Fruit fly (Drosophila melanogaster) ovary, adult (tissue): ENCODE results near the gene Strip.
A peak's percentile ranks its signal among the peaks of the same experiment; 100 is the strongest.

Experiments
- CG17801 ChIP-seq: fragments of 200-800 bp; optimal IDR thresholded peaks from 2 replicates; lab custom pipeline; 2019; ENCODE audit warnings: missing biosample characterization, mild to moderate bottlenecking, missing genetic modification characterization, moderate library complexity; ENCODE audit not compliant: partially characterized antibody

Strip gene

DNA sequence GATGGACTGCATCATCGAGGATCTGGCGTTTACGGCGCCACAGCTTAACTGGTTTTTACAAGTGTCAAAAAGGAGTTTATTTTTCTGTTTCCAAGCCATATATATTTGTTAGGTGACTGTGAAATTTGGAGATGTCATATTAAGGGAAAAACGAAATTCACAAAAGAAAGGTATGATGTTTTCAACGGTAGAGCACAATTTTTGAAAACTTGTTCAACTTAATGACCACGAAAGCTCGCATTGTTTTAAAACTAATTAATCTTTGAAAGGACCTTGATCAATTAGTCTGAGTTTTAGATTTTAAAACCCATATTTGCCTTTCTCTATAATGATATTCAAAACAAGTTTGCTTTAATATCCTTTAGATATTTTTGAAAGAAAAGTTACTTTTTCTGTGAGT is at the start of gene Strip:
TSS of gene Strip (minus strand) at position 101 of the 400 bp plus-strand sequence.
- no peak for TF ChIP-seq CG17801 (GFP tag; lab: Kevin White, UChicago)

DNA sequence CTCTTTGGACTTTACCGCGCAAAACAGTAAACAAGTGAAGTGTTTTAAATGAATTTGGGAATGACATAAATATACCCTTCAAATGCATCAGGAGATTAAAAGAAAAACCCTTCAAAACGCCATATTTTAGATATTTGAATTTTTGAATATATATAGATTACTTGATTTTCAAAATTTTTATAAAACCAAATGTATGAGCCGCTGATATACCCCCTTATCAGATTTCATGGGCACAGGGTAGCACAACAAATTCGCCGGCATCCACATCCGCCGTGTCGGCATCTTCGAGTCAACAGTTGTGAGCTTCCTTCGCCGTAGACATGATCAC is 49.3 kb upstream of the Strip start, which contains the start of gene Ids:
TSS of gene Ids (plus strand) at position 304 of the 328 bp plus-strand sequence.
- peak; percentile 59 for TF ChIP-seq CG17801 (GFP tag; lab: Kevin White, UChicago)

DNA sequence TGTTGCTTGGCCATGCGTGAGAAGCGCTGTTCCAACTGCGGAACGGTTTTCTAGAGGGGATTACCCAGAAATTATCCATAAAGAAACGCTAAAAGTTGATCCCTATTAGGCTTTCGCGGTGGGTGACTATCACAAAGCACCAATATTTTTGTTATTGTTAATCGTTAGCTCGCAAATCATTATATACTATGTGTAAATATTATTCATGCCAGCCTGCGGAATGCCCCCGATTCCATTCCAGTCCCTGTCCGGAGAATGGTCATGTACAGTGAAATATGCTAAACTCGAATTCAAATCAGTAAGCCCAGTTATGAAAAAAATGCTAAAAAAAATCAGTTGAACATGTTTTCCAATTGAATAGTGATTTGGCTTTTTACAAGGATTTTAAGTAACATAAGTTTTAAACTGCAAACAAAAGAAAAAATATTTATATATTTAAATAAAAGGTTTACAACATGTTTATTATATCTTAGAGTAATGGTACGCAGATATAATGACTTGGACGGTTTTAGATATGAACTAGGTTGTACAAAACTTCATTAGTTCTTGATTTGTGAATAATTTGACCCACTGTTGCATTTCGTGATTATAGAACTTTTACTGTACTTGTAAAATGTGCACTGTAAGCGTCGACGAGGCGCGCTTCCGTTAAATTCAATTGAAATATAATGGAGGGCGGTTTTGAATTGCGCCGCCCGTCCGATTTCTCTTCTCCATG is 48.7 kb upstream of the Strip start:
- no peak for TF ChIP-seq CG17801 (GFP tag; lab: Kevin White, UChicago)

DNA sequence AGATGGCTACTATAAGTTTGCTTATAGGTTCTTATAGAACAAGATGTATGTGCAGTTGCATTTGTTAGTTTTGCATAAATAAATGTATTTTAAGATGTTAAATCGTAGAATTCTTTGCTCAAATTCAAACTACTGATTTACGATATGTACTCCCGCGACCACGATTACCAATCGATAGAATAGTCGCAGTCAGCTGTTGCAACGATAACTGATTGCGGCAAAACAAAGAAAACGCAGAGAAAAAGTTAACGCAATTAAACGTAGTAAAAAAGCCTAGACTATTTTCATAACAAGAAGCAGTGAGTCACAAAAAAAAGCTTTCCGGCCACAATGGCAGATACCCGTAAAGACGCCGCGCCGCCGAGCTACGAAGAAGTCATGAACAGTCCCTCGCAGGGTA is 47.9 kb upstream of the Strip start, which contains the start of gene CG12012:
TSS of gene CG12012 (plus strand) at position 207 of the 400 bp plus-strand sequence.
- peak; percentile 64 for TF ChIP-seq CG17801 (GFP tag; lab: Kevin White, UChicago)

DNA sequence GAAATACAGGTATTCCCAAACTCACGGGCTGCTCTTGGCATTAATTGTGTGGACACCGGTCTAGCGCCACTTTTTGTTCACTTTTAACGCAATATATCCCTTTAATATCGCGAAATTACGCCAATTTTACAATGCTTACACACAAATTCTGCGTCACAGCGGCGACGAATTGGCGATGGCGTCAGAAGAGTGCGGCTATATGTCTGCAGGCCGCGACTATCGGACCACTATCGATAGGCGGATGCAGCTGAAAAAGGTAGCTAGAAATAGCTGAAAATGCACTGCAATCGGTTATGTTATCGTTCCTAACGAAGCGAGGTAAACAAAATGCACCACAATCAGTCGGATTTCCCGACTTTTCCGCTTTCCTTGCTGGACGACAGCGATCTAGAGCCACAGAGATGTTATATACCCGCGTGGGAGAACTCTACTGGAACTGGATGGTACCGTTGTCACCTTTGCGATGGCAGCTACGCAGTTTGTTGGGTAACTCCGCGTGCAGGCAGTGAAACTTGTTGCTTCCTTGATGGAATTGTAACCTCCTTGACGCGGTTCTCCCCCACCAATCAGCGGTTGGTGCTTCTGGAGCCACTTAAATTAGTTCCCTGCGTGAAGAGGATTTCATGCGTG is 45.4 kb upstream of the Strip start, which contains the start of the genes Ythdc1 and CG12010:
TSS of gene Ythdc1 (minus strand) at position 177 of the 630 bp plus-strand sequence.
TSS of gene CG12010 (plus strand) at position 289 of the 630 bp plus-strand sequence.
- TF ChIP-seq CG17801 (GFP tag; lab: Kevin White, UChicago) = peak; percentile 48

DNA sequence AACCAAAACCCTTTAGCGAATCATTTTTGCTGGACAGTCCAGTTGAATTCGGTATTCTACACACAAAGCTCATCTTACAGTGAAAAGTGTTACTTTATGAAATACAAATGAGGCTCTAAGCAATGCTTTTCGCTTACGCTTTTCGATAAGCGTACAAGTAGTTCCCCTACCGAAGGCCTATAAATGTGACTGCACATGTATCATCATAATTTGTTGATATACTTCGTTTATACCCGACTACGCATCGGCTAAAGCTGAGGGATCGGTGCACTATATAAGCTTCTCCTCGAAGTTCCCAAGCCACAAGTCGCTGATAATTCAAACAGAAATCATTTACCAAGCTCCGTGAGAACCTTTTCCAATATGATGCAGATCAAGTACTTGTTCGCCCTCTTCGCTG is 40.6 kb upstream of the Strip start, which contains the start of gene Drs:
TSS of gene Drs (plus strand) at position 301 of the 400 bp plus-strand sequence.
- no peak for TF ChIP-seq CG17801 (GFP tag; lab: Kevin White, UChicago)

DNA sequence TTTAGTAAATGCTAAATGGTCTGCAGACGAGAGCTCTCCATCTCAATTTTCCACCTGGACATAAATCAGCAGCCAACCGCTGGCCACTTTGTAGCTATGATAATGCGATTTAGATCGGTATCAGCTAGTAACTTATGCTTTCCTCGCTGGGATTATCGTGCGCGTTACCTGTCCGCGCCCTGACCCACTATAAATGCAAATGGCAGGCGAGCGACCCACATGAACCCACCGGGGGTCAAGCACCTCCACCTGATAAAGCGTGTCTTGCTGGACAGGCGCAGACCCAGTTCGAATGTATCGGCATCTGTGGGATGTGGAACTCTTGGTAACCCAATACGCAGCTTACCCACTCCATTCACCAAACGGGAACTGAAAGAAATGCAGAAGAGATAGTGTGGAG is 24.6 kb upstream of the Strip start:
- no peak for TF ChIP-seq CG17801 (GFP tag; lab: Kevin White, UChicago)

DNA sequence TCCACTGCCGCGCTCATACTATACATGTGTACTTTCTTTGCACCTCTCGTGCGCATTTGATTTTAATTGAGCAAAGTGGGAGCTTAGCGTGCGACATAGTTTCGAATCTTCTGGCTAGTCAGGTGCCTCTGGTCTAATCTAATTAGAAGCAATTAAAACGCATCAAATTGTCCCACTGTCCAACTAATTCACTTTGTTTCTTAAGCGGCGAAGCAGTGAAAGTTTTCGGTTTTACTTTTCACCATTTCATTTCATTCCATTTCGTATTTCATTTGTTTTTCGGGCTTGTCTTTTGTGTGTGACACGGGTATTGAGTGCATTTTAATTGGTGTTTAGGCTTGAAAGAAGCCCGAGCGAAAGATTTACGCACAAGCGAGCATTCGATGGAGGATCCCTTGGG is 23.8 kb upstream of the Strip start:
- TF ChIP-seq CG17801 (GFP tag; lab: Kevin White, UChicago) = no peak

DNA sequence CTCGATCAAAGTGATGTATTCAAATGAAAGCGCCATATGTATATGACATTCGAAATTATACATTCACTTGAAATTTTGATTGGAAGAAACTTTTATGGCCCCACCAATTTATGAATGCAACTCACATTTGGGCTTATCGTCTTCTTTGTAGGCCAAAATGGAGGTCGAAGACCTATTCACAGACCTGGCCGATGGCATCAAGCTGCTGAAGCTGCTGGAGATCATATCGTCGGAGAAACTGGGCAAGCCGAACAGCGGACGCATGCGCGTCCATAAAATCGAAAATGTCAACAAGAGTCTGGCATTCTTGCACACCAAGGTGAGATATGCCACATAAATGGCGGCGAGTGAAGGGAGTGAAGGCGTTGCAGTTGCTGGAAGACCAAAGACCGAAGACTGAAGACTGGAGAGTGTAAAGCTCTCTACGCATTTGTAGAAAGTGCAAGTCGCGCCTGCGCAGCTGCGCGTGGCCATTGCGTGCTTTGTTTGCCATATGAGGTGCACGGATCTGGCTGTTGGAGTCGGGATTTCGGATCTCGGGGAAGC is 23.2 kb upstream of the Strip start:
- no peak for TF ChIP-seq CG17801 (GFP tag; lab: Kevin White, UChicago)

DNA sequence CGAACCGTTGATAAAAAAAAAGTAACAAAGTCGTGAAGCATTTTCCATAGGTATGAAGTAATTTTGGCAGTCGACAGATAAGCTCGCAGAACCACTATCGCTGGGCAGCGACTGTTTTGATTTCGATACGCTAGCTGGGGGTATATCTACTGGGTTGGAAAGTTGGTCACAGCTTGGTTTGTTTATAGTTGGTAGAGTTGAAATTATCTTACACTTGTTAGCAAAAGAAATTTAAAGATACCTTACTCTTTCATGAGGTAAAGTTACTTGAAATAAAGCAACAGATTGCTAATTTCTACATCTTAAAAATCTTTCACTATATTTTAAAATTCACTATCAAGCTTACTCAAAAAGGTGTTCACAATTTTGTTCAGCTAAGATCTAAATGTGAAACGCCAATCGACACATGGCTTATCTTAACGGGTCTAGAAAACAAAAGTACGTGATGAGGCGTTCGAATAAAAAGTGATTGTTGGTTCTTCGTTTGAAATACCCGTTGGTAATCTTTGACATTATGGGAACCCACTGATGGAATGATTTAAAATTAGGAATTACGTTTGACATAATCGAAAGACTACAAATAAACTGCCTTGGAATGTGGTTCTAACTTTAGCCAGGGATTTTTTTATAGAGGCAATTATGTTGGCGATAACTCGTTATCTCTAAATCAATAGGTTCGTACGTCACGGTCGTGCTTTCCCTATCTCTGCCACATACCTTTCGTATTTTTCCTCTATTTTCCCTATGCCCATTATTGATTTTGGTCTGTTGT is 22.1 kb upstream of the Strip start:
- no peak for TF ChIP-seq CG17801 (GFP tag; lab: Kevin White, UChicago)

DNA sequence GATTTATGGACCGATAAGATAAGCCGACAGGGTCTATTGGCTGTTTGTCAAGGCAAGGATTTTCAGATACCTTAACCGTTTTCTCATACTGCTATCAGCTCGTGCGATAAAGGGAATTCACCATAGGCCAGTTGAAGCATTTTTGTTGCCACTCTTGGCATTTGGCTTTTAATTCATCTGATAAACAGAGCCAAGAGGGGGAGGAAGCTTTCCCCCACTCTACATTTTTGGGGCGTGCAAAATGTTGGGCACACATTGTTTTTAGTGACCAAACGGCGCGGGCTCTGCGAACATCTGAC is 21.1 kb upstream of the Strip start:
- TF ChIP-seq CG17801 (GFP tag; lab: Kevin White, UChicago) = no peak

DNA sequence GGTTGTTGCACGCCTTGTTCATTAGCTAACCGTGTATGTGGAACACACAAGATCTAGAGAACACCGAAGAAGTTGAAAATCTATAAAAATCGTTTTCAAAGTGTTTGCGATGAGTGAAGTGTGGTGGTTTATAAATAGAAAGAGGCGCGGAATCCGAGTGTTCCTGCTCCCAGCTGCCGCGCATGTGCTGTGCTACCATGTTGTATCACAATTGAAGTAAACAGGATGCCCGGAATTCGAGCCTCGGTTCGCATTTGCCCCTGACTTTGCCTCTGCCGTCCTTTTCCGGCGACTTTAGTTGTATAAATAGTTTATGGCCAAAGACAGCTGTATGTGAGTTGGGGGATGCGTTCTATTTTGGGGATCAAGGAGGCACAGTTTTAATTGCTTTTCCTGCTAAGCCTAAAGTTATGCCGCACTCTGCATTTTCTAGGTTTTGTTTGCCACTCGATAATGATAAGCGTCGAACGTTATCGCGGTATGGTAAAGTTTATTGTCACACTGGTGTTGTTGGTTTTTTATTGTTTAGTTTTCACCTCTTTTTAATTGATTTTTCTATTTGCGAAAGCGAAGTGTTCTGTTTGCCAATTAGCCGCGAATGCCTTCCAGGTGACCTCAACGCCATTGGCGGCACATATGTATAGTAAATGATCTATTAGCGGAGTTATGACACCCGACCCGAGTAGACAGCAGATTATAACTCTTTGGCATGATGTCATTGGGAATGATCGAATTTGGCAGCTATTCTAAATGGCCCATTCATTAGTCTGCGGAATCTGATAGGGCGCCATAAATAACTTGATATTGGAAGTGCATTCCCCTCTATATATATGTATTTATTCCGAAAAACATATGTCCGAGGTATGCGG is 20.5 kb upstream of the Strip start:
- TF ChIP-seq CG17801 (GFP tag; lab: Kevin White, UChicago) = no peak

DNA sequence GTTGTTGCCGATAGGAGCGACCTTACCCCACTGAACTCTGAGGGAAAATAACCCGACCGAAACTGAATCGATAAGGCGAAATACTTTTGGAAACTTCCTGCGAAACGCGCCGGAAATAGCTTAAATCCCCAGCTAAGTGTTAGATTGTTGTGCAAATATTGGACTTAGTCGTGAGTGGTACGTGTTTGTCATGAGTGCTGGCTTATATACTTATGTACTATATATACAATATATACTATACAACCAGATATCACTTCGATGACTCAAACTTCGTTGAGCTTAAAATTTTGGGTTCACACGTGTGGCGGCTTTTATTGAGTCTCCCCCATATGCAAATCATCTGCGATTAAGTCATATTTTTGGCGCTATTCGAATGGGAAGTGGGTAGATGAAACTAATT is 17.6 kb upstream of the Strip start:
- no peak for TF ChIP-seq CG17801 (GFP tag; lab: Kevin White, UChicago)

DNA sequence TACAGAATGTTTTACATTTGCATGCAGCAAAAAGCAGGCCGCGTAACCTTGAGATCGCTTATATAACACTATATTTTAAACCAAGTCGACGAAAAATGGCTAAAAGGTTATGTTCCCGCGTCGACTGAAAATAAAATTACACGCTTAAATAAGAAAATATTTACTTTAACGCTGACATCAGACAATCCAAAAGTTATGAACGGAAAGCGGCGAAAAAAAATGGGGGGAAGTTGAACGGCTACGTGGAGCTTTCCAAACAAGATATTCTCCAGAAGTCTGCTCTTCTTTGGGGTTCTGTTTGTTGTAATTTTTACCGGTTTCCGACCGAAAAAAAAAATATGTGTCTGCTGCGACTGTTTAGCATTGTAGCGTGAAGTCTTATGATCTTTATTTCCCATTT is 15.9 kb upstream of the Strip start:
- TF ChIP-seq CG17801 (GFP tag; lab: Kevin White, UChicago) = no peak
